Fruit fly (Drosophila melanogaster) whole organism, wandering third instar larva: Measurements from ENCODE around the gene Tusp.
A peak's percentile ranks its signal among the peaks of the same experiment; 100 is the strongest.

Source experiments
- CG32264 ChIP-seq: fragments of 200-800 bp; sonication (Bioruptor generic); optimal IDR thresholded peaks from 2 replicates; lab custom pipeline; 2016; ENCODE audit warnings: missing biosample characterization, missing genetic modification characterization
- CG9705 ChIP-seq: fragments of 200-800 bp; sonication (Bioruptor generic); optimal IDR thresholded peaks from 2 replicates; lab custom pipeline; 2018; ENCODE audit warnings: missing biosample characterization, mild to moderate bottlenecking, missing genetic modification characterization
- CrebA ChIP-seq: fragments of 200-800 bp; sonication (Bioruptor generic); optimal IDR thresholded peaks from 2 replicates; lab custom pipeline; 2016; ENCODE audit warnings: missing biosample characterization, mild to moderate bottlenecking, missing genetic modification characterization, borderline replicate concordance
- Dif ChIP-seq: fragments of 200-275, 200-300 bp; sonication (Bioruptor generic); optimal IDR thresholded peaks from 2 replicates; lab custom pipeline; 2018; ENCODE audit warnings: missing biosample characterization, missing genetic modification characterization; ENCODE audit not compliant: partially characterized antibody
- GATAd ChIP-seq: sonication (Bioruptor generic); optimal IDR thresholded peaks from 2 replicates; lab custom pipeline; 2016; ENCODE audit warnings: missing biosample characterization, missing genetic modification characterization
- HLH106 ChIP-seq: fragments of 200-800 bp; optimal IDR thresholded peaks from 3 replicates; lab custom pipeline; 2019; ENCODE audit warnings: missing biosample characterization, mild to moderate bottlenecking, missing genetic modification characterization, moderate library complexity
- Hnf4 ChIP-seq: fragments of 200-800 bp; sonication (Bioruptor generic); optimal IDR thresholded peaks from 2 replicates; lab custom pipeline; 2016; ENCODE audit warnings: missing biosample characterization, mild to moderate bottlenecking, missing genetic modification characterization
- Hr78 ChIP-seq: fragments of >200 bp; optimal IDR thresholded peaks from 2 replicates; lab custom pipeline; 2017; ENCODE audit warnings: missing biosample characterization, missing genetic modification characterization
- Jra ChIP-seq: sonication (Bioruptor generic); optimal IDR thresholded peaks from 2 replicates; lab custom pipeline; 2016; ENCODE audit warnings: missing biosample characterization, missing genetic modification characterization
- Mio ChIP-seq: sonication (Bioruptor generic); optimal IDR thresholded peaks from 2 replicates; lab custom pipeline; 2016; ENCODE audit warnings: missing biosample characterization, missing genetic modification characterization
- Myc ChIP-seq: fragments of >200 bp; optimal IDR thresholded peaks from 2 replicates; lab custom pipeline; 2017
- N ChIP-seq: fragments of >200 bp; optimal IDR thresholded peaks from 2 replicates; lab custom pipeline; 2018; ENCODE audit warnings: missing biosample characterization, missing external identifiers, missing genetic modification characterization
- OdsH ChIP-seq: fragments of 200-800 bp; sonication (Bioruptor generic); optimal IDR thresholded peaks from 2 replicates; lab custom pipeline; 2016; ENCODE audit warnings: missing biosample characterization, mild to moderate bottlenecking, missing genetic modification characterization
- Rel ChIP-seq, 2 experiments: fragments of 200-800 bp; sonication (Bioruptor generic) in 1 of 2; optimal IDR thresholded peaks; 2 replicates in 1 of 2; 3 replicates in 1 of 2; lab custom pipeline; 2016 to 2019; ENCODE audit warnings: mild to moderate bottlenecking in 2 of 2, missing biosample characterization in 2 of 2, missing genetic modification characterization in 2 of 2, moderate library complexity in 1 of 2
- Sp1 ChIP-seq: fragments of 200-800 bp; sonication (Bioruptor generic); optimal IDR thresholded peaks from 3 replicates; lab custom pipeline; 2019; ENCODE audit warnings: missing biosample characterization, mild to moderate bottlenecking, missing genetic modification characterization, moderate library complexity
- Vsx2 ChIP-seq: fragments of 200-300, 225-300 bp; sonication (Bioruptor generic); optimal IDR thresholded peaks from 2 replicates; lab custom pipeline; 2018; ENCODE audit warnings: missing biosample characterization, missing genetic modification characterization; ENCODE audit not compliant: partially characterized antibody
- br ChIP-seq: fragments of 200-800 bp; sonication (Bioruptor generic); optimal IDR thresholded peaks from 2 replicates; lab custom pipeline; 2016; ENCODE audit warnings: missing biosample characterization, missing genetic modification characterization
- brk ChIP-seq: fragments of 200-800 bp; sonication (Bioruptor generic); optimal IDR thresholded peaks from 2 replicates; lab custom pipeline; 2016; ENCODE audit warnings: missing biosample characterization, mild to moderate bottlenecking, missing genetic modification characterization
- dl ChIP-seq, 2 experiments: fragments of 175-275, 200-275 bp in 1 of 2; fragments of 200-275 bp in 1 of 2; sonication (Bioruptor generic); optimal IDR thresholded peaks; lab custom pipeline; 2018; ENCODE audit warnings: mild to moderate bottlenecking in 2 of 2, missing biosample characterization in 2 of 2, missing genetic modification characterization in 2 of 2, moderate library complexity in 2 of 2; ENCODE audit not compliant: partially characterized antibody in 2 of 2, insufficient read depth in 1 of 2
- dmrt93B ChIP-seq: fragments of 200-800 bp; sonication (Bioruptor generic); optimal IDR thresholded peaks from 2 replicates; lab custom pipeline; 2018; ENCODE audit warnings: missing biosample characterization, mild to moderate bottlenecking, missing genetic modification characterization
- dsf ChIP-seq: sonication (Bioruptor generic); optimal IDR thresholded peaks from 2 replicates; lab custom pipeline; 2016; ENCODE audit warnings: missing biosample characterization, missing genetic modification characterization, borderline replicate concordance
- ey ChIP-seq: fragments of 200-800 bp; sonication (Bioruptor generic); optimal IDR thresholded peaks from 2 replicates; lab custom pipeline; 2016; ENCODE audit warnings: missing biosample characterization, missing genetic modification characterization
- foxo ChIP-seq, 2 experiments: fragments of 200-800 bp; sonication (Bioruptor generic); optimal IDR thresholded peaks; 2 replicates in 1 of 2; 3 replicates in 1 of 2; lab custom pipeline; 2016 to 2017; ENCODE audit warnings: missing biosample characterization in 2 of 2, missing genetic modification characterization in 2 of 2
- fru ChIP-seq: fragments of 200-800 bp; sonication (Bioruptor generic); optimal IDR thresholded peaks from 3 replicates; lab custom pipeline; 2016; ENCODE audit warnings: missing biosample characterization, mild to moderate bottlenecking, missing genetic modification characterization
- h ChIP-seq: fragments of 200-800 bp; sonication (Bioruptor generic); optimal IDR thresholded peaks from 3 replicates; lab custom pipeline; 2016; ENCODE audit warnings: missing biosample characterization, mild to moderate bottlenecking, missing genetic modification characterization
- jim ChIP-seq: fragments of 175-275, 200-325 bp; sonication (Bioruptor generic); optimal IDR thresholded peaks from 2 replicates; lab custom pipeline; 2016; ENCODE audit warnings: missing biosample characterization, mild to moderate bottlenecking, missing genetic modification characterization
- lola ChIP-seq: fragments of >200 bp; optimal IDR thresholded peaks from 2 replicates; lab custom pipeline; 2017; ENCODE audit warnings: missing biosample characterization, missing genetic modification characterization
- pan ChIP-seq: fragments of >200 bp; optimal IDR thresholded peaks from 2 replicates; lab custom pipeline; 2017
- rgr ChIP-seq: fragments of 200-800 bp; sonication (Bioruptor generic); optimal IDR thresholded peaks from 3 replicates; lab custom pipeline; 2016; ENCODE audit warnings: missing biosample characterization, mild to moderate bottlenecking, missing genetic modification characterization
- sv ChIP-seq: fragments of 200-800 bp; sonication (Bioruptor generic); optimal IDR thresholded peaks from 3 replicates; lab custom pipeline; 2016; ENCODE audit warnings: missing biosample characterization, missing genetic modification characterization
- tai ChIP-seq: sonication (Bioruptor generic); optimal IDR thresholded peaks from 2 replicates; lab custom pipeline; 2016; ENCODE audit warnings: missing biosample characterization, missing genetic modification characterization
- woc ChIP-seq: sonication (Bioruptor generic); optimal IDR thresholded peaks from 2 replicates; lab custom pipeline; 2016; ENCODE audit warnings: missing biosample characterization, mild to moderate bottlenecking, missing genetic modification characterization

Tusp gene

dm6 chr3R:27677174-27677726, 69.6 kb downstream of the Tusp start, which contains the start of gene Hsdl2:
Gene Hsdl2, plus strand, starts transcription at chr3R:27677522.
- no peak for TF ChIP-seq woc
- no peak for TF ChIP-seq Rel (GFP tag; optimal IDR thresholded peaks at IDR 0.05; lab: Kevin White, UChicago)
- no peak for TF ChIP-seq Rel (tag; optimal IDR thresholded peaks at IDR 0.05; lab: Kevin White, UChicago)
- TF ChIP-seq jim = no peak
- TF ChIP-seq Vsx2 (GFP tag; lab: Kevin White, UChicago) = no peak
- TF ChIP-seq Sp1 (GFP tag; lab: Kevin White, UChicago) = no peak
- TF ChIP-seq CrebA (GFP tag; lab: Kevin White, UChicago) = no peak
- peak; percentile 60 for TF ChIP-seq fru (GFP tag; lab: Kevin White, UChicago)
- peak; percentile 45 for TF ChIP-seq Myc (lab: Kevin White, UChicago)
- TF ChIP-seq dsf = no peak
- TF ChIP-seq br = peak; percentile 50
- TF ChIP-seq Hr78 (GFP tag; lab: Kevin White, UChicago) = no peak
- TF ChIP-seq GATAd (GFP tag; lab: Kevin White, UChicago) = peak; percentile 56
- TF ChIP-seq HLH106 (tag; lab: Kevin White, UChicago) = peak; percentile 33
- no peak for TF ChIP-seq dmrt93B (GFP tag; lab: Kevin White, UChicago)
- no peak for TF ChIP-seq brk (GFP tag; lab: Kevin White, UChicago)
- TF ChIP-seq foxo (GFP tag; optimal IDR thresholded peaks at IDR 0.05; lab: Kevin White, UChicago) = peak in 1 of 2 experiments; percentile 51
- TF ChIP-seq pan (lab: Kevin White, UChicago) = no peak
- peak; percentile 67 for TF ChIP-seq h (GFP tag; lab: Kevin White, UChicago)
- TF ChIP-seq CG9705 = no peak
- peak; percentile 38 for TF ChIP-seq sv
- no peak for TF ChIP-seq CG32264 (GFP tag; lab: Kevin White, UChicago)
- TF ChIP-seq rgr (GFP tag; lab: Kevin White, UChicago) = peak; percentile 37
- peak; percentile 97 for TF ChIP-seq Hnf4 (GFP tag; lab: Kevin White, UChicago)
- no peak for TF ChIP-seq Dif (GFP tag; lab: Kevin White, UChicago)
- TF ChIP-seq tai = no peak
- TF ChIP-seq lola = no peak
- no peak for TF ChIP-seq N (GFP tag; lab: Kevin White, UChicago)
- TF ChIP-seq OdsH = peak; percentile 11
- TF ChIP-seq ey = peak; percentile 61
- TF ChIP-seq Mio (GFP tag; lab: Kevin White, UChicago) = no peak

dm6 chr3R:27679019-27679418, 71.3 kb downstream of the Tusp start, which contains the start of gene CG12883:
Gene CG12883, plus strand, starts transcription at chr3R:27679291.
- TF ChIP-seq Hnf4 (GFP tag; lab: Kevin White, UChicago) (peak; percentile 24), Rel (GFP tag; optimal IDR thresholded peaks at IDR 0.05; lab: Kevin White, UChicago) (no peak), Rel (tag; optimal IDR thresholded peaks at IDR 0.05; lab: Kevin White, UChicago) (peak; percentile 2), dl (GFP tag; optimal IDR thresholded peaks at IDR 0.05; lab: Kevin White, UChicago; ENCODE audit: insufficient read depth in 1 of 2, partially characterized antibody in 2 of 2) (no peak)
- TF ChIP-seq, all 38 proteins: peak for 2

- TF ChIP-seq HLH106 (tag; lab: Kevin White, UChicago) (no peak), h (GFP tag; lab: Kevin White, UChicago) (no peak), foxo (GFP tag; optimal IDR thresholded peaks at IDR 0.05; lab: Kevin White, UChicago) (no peak), ey (no peak), jim (no peak), Vsx2 (GFP tag; lab: Kevin White, UChicago) (no peak), dl (GFP tag; optimal IDR thresholded peaks at IDR 0.05; lab: Kevin White, UChicago; ENCODE audit: insufficient read depth in 1 of 2, partially characterized antibody in 2 of 2) (no peak), dsf (no peak), brk (GFP tag; lab: Kevin White, UChicago) (no peak), N (GFP tag; lab: Kevin White, UChicago) (no peak)
These were observed 72.0 kb downstream of the Tusp start for dm6 chr3R:27679667-27680066.

- TF ChIP-seq lola (no peak), jim (no peak), HLH106 (tag; lab: Kevin White, UChicago) (no peak), Jra (GFP tag; lab: Kevin White, UChicago) (no peak), Vsx2 (GFP tag; lab: Kevin White, UChicago) (peak; percentile 98), Mio (GFP tag; lab: Kevin White, UChicago) (no peak), Myc (lab: Kevin White, UChicago) (peak; percentile 23), woc (no peak)
These were observed 74.1 kb downstream of the Tusp start, which contains the start of gene Sce for dm6 chr3R:27681799-27682198. Gene Sce, minus strand, starts transcription at chr3R:27682029.
